Worm (Caenorhabditis elegans): ENCODE measurements around the gene F11D11.22.

DNA sequence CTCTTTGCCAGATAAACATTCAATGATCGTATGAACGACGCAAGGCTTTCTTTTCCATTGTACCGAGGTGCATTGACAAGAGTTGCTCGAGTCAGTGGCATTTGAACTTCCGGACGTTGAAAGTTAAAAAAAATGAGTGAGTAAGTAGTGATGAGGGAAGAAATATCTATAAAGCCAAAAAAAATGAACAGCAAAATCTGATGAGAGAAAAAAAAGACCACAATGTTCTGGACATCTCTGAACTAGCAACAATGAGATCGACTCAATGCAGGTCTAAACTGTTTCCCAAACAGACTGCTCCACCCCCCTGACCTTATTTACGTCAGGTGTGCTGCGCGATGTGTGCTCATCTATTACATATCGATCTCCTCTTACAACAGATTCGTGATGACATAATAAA is 11.7 kb upstream of the F11D11.22 start, which contains the start of the genes F11D11.21 and F11D11.12:
- TF ChIP-seq K11D2.4 (GFP tag; IDR thresholded peaks at IDR 0.05) (no peak), ekl-4 (GFP tag; IDR thresholded peaks at IDR 0.05) (no peak), bed-1 (GFP tag; IDR thresholded peaks at IDR 0.05) (no peak), nfya-1 (tag; optimal IDR thresholded peaks at IDR 0.05; ENCODE audit: borderline replicate concordance, insufficient read depth) (no peak), lag-1 (GFP tag; IDR thresholded peaks at IDR 0.05) (no peak), ama-1 (optimal IDR thresholded peaks at IDR 0.05) (no peak), ama-1 (GFP tag; optimal IDR thresholded peaks at IDR 0.05) (no peak), pha-4 (tag; optimal IDR thresholded peaks at IDR 0.05) (no peak), nfyb-1 (GFP tag; IDR thresholded peaks at IDR 0.05) (no peak), hlh-12 (tag; optimal IDR thresholded peaks at IDR 0.05) (no peak), ztf-25 (GFP tag; IDR thresholded peaks at IDR 0.05) (no peak), lir-1 (GFP tag; conservative IDR thresholded peaks at IDR 0.05) (no peak), gei-17 (GFP tag; optimal IDR thresholded peaks at IDR 0.05) (no peak)

Data from whole organism, young adult.